Fruit fly (Drosophila melanogaster) whole organism, pupa: ENCODE data around the gene CG42553.

Experiments
- CG12605 ChIP-seq: fragments of 200-800 bp; sonication (Bioruptor generic); IDR thresholded peaks from 2 replicates; pipeline ENCODE4 v1.3.6; 2022; ENCODE audit warnings: missing biosample characterization, missing genetic modification characterization
- fd96Ca ChIP-seq: fragments of 200-800 bp; sonication (Bioruptor generic); IDR thresholded peaks from 3 replicates; pipeline ENCODE4 v1.3.6; 2022; ENCODE audit warnings: missing biosample characterization, missing genetic modification characterization

DNA sequence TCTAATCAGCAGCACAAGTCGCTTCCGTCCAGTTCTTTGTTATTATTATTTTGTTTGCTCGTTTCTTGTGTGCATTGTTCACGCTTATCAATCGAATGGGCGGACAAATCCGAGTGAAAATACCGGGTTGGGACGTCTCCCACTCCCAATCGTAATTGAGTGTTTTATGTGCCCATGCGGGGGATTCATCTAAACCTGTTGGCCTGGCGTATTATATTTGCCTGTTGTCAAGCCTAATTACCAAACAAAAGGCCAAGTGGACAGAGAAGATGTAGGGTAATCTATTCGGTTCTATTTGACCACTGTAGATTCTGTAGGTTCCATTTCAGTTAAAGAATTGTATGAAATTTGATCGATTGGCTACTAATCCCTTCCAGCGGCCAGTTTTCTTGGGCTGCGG is 42.2 kb downstream of the CG42553 start:
- 0 out of 3 replicates have a peak, but pooled peaks have one; percentile 2 for TF ChIP-seq fd96Ca
- no peak for TF ChIP-seq CG12605 (GFP tag; lab: Robert Waterston, UW)
